Fruit fly (Drosophila melanogaster) whole organism, prepupa: ENCODE data around the gene sau.

Experiments
- Blimp-1 ChIP-seq: fragments of 200-800 bp; sonication (Bioruptor generic); optimal IDR thresholded peaks from 3 replicates; lab custom pipeline; 2017; ENCODE audit warnings: missing biosample characterization, missing genetic modification characterization, mild to moderate bottlenecking, moderate library complexity, missing genetic modification reagents
- CG10631 ChIP-seq: fragments of 200-800 bp; sonication (Bioruptor generic); optimal IDR thresholded peaks from 2 replicates; lab custom pipeline; 2016; ENCODE audit warnings: missing biosample characterization, missing genetic modification characterization
- CG11294 ChIP-seq: fragments of 200-800 bp; sonication (Bioruptor generic); IDR thresholded peaks from 2 replicates; pipeline ENCODE4 v1.3.6; 2022; ENCODE audit warnings: missing biosample characterization, missing genetic modification characterization
- CG11762 ChIP-seq: fragments of 200-800 bp; sonication (Bioruptor generic); optimal IDR thresholded peaks from 3 replicates; lab custom pipeline; 2016; ENCODE audit warnings: missing biosample characterization, missing genetic modification characterization; ENCODE audit not compliant: insufficient read depth
- CG11902 ChIP-seq: fragments of 200-800 bp; sonication (Bioruptor generic); optimal IDR thresholded peaks from 3 replicates; lab custom pipeline; 2016; ENCODE audit warnings: missing biosample characterization, missing genetic modification characterization
- CG15336 ChIP-seq: fragments of 200-800 bp; sonication (Bioruptor generic); IDR thresholded peaks from 2 replicates; pipeline ENCODE4 v1.3.6; 2022; ENCODE audit warnings: missing biosample characterization, missing genetic modification characterization
- CG16779 ChIP-seq: fragments of 200-800 bp; sonication (Bioruptor generic); optimal IDR thresholded peaks from 3 replicates; lab custom pipeline; 2017; ENCODE audit warnings: missing biosample characterization, mild to moderate bottlenecking, missing genetic modification characterization
- CG3032 ChIP-seq: fragments of 200-800 bp; optimal IDR thresholded peaks from 2 replicates; lab custom pipeline; 2019; ENCODE audit warnings: missing biosample characterization, mild to moderate bottlenecking, missing genetic modification characterization, moderate library complexity
- CG32006 ChIP-seq: fragments of 200-800 bp; sonication (Bioruptor generic); optimal IDR thresholded peaks from 3 replicates; lab custom pipeline; 2017; ENCODE audit warnings: missing biosample characterization, mild to moderate bottlenecking, missing genetic modification characterization
- CG34406 ChIP-seq: fragments of 200-800 bp; sonication (Bioruptor generic); optimal IDR thresholded peaks from 3 replicates; lab custom pipeline; 2016; ENCODE audit warnings: missing biosample characterization, missing genetic modification characterization
- CG3919 ChIP-seq: fragments of 200-800 bp; sonication (Bioruptor generic); optimal IDR thresholded peaks from 3 replicates; lab custom pipeline; 2016; ENCODE audit warnings: missing biosample characterization, missing genetic modification characterization
- CG4318 ChIP-seq: fragments of 200-800 bp; sonication (Bioruptor generic); optimal IDR thresholded peaks from 3 replicates; lab custom pipeline; 2017; ENCODE audit warnings: missing biosample characterization, mild to moderate bottlenecking, missing genetic modification characterization
- CG6163 ChIP-seq: fragments of 200-800 bp; sonication (Bioruptor generic); IDR thresholded peaks from 3 replicates; pipeline ENCODE4 v1.3.6; 2022; ENCODE audit warnings: missing biosample characterization, missing genetic modification characterization
- CG6276 ChIP-seq: fragments of 200-800 bp; sonication (Bioruptor generic); optimal IDR thresholded peaks from 2 replicates; lab custom pipeline; 2017; ENCODE audit warnings: missing biosample characterization, mild to moderate bottlenecking, missing genetic modification characterization
- CG6808 ChIP-seq: fragments of 200-800 bp; sonication (Bioruptor generic); optimal IDR thresholded peaks from 3 replicates; lab custom pipeline; 2017; ENCODE audit warnings: missing biosample characterization, missing genetic modification characterization, mild to moderate bottlenecking, moderate library complexity, missing genetic modification reagents
- CG7368 ChIP-seq: fragments of 200-800 bp; sonication (Bioruptor generic); optimal IDR thresholded peaks from 3 replicates; lab custom pipeline; 2016; ENCODE audit warnings: missing biosample characterization, missing genetic modification characterization
- CG8119 ChIP-seq: fragments of 200-800 bp; sonication (Bioruptor generic); IDR thresholded peaks from 3 replicates; pipeline ENCODE4 v1.3.6; 2022; ENCODE audit warnings: missing biosample characterization, missing genetic modification characterization
- CG8632 ChIP-seq: fragments of 200-800 bp; sonication (Bioruptor generic); optimal IDR thresholded peaks from 3 replicates; lab custom pipeline; 2016; ENCODE audit warnings: missing biosample characterization, missing genetic modification characterization
- CG9139 ChIP-seq: fragments of 200-800 bp; sonication (Bioruptor generic); optimal IDR thresholded peaks from 3 replicates; lab custom pipeline; 2017; ENCODE audit warnings: missing biosample characterization, mild to moderate bottlenecking, missing genetic modification characterization
- Eip78C ChIP-seq: fragments of 200-800 bp; sonication (Bioruptor generic); peaks from one replicate; lab custom pipeline; 2016; ENCODE audit warnings: missing biosample characterization, missing genetic modification characterization
- Eip93F ChIP-seq: fragments of 200-800 bp; sonication (Bioruptor generic); optimal IDR thresholded peaks from 2 replicates; lab custom pipeline; 2016; ENCODE audit warnings: missing biosample characterization, mild to moderate bottlenecking, missing genetic modification characterization
- Gug ChIP-seq: fragments of 200-800 bp; sonication (Bioruptor generic); IDR thresholded peaks from 2 replicates; pipeline ENCODE4 v1.3.6; 2022; ENCODE audit warnings: missing biosample characterization, missing genetic modification characterization
- Hr38 ChIP-seq: sonication (Bioruptor generic); optimal IDR thresholded peaks from 2 replicates; lab custom pipeline; 2016; ENCODE audit warnings: missing biosample characterization, missing genetic modification characterization
- Hr39 ChIP-seq: fragments of 200-800 bp; sonication (Bioruptor generic); optimal IDR thresholded peaks from 2 replicates; lab custom pipeline; 2016; ENCODE audit warnings: missing biosample characterization, missing genetic modification characterization
- Hr4 ChIP-seq: fragments of 200-800 bp; sonication (Bioruptor generic); optimal IDR thresholded peaks from 3 replicates; lab custom pipeline; 2016; ENCODE audit warnings: missing biosample characterization, missing genetic modification characterization
- Met ChIP-seq: fragments of 200-800 bp; sonication (Bioruptor generic); optimal IDR thresholded peaks from 3 replicates; lab custom pipeline; 2016; ENCODE audit warnings: missing biosample characterization, missing genetic modification characterization
- OdsH ChIP-seq: fragments of 200-800 bp; sonication (Bioruptor generic); optimal IDR thresholded peaks from 3 replicates; lab custom pipeline; 2016; ENCODE audit warnings: missing biosample characterization, missing genetic modification characterization
- Smox ChIP-seq: fragments of 200-800 bp; sonication (Bioruptor generic); optimal IDR thresholded peaks from 3 replicates; lab custom pipeline; 2016; ENCODE audit warnings: missing biosample characterization, missing genetic modification characterization
- Sox102F ChIP-seq: fragments of 200-800 bp; sonication (Bioruptor generic); optimal IDR thresholded peaks from 2 replicates; lab custom pipeline; 2016; ENCODE audit warnings: missing biosample characterization, mild to moderate bottlenecking, missing genetic modification characterization
- Sox14 ChIP-seq: fragments of 200-800 bp; sonication (Bioruptor generic); optimal IDR thresholded peaks from 3 replicates; lab custom pipeline; 2016; ENCODE audit warnings: missing biosample characterization, missing genetic modification characterization
- Sox15 ChIP-seq: fragments of 200-800 bp; sonication (Bioruptor generic); optimal IDR thresholded peaks from 3 replicates; lab custom pipeline; 2016; ENCODE audit warnings: missing biosample characterization, missing genetic modification characterization
- achi ChIP-seq: fragments of 200-800 bp; sonication (Bioruptor generic); optimal IDR thresholded peaks from 3 replicates; lab custom pipeline; 2016; ENCODE audit warnings: missing biosample characterization, missing genetic modification characterization
- acj6 ChIP-seq: fragments of 200-800 bp; sonication (Bioruptor generic); optimal IDR thresholded peaks from 3 replicates; lab custom pipeline; 2016; ENCODE audit warnings: missing biosample characterization, missing genetic modification characterization
- cyc ChIP-seq: fragments of 200-800 bp; sonication (Bioruptor generic); optimal IDR thresholded peaks from 3 replicates; lab custom pipeline; 2016; ENCODE audit warnings: missing biosample characterization, missing genetic modification characterization
- dsx ChIP-seq: fragments of 200-800 bp; optimal IDR thresholded peaks from 3 replicates; lab custom pipeline; 2019; ENCODE audit warnings: missing biosample characterization, mild to moderate bottlenecking, missing genetic modification characterization, moderate library complexity; ENCODE audit not compliant: poor library complexity, severe bottlenecking
- eg ChIP-seq: fragments of 200-800 bp; sonication (Bioruptor generic); IDR thresholded peaks from 3 replicates; pipeline ENCODE4 v1.3.6; 2022; ENCODE audit warnings: missing biosample characterization, missing genetic modification characterization
- esn ChIP-seq: fragments of 200-800 bp; sonication (Bioruptor generic); optimal IDR thresholded peaks from 2 replicates; lab custom pipeline; 2016; ENCODE audit warnings: missing biosample characterization, mild to moderate bottlenecking, missing genetic modification characterization, moderate library complexity
- fd59A ChIP-seq: fragments of 200-800 bp; sonication (Bioruptor generic); optimal IDR thresholded peaks from 2 replicates; lab custom pipeline; 2017; ENCODE audit warnings: missing biosample characterization, mild to moderate bottlenecking, missing genetic modification characterization, missing genetic modification reagents
- fd85E ChIP-seq: fragments of 200-800 bp; sonication (Bioruptor generic); optimal IDR thresholded peaks from 3 replicates; lab custom pipeline; 2016; ENCODE audit warnings: missing biosample characterization, missing genetic modification characterization
- fkh ChIP-seq: fragments of 200-800 bp; sonication (Bioruptor generic); optimal IDR thresholded peaks from 3 replicates; lab custom pipeline; 2017; ENCODE audit warnings: missing biosample characterization, mild to moderate bottlenecking, missing genetic modification characterization, moderate library complexity
- lz ChIP-seq: fragments of 200-800 bp; sonication (Bioruptor generic); optimal IDR thresholded peaks from 3 replicates; lab custom pipeline; 2016; ENCODE audit warnings: missing biosample characterization, missing genetic modification characterization
- net ChIP-seq: fragments of 200-800 bp; sonication (Bioruptor generic); optimal IDR thresholded peaks from 3 replicates; lab custom pipeline; 2016; ENCODE audit warnings: missing biosample characterization, missing genetic modification characterization
- pdm3 ChIP-seq: fragments of 200-800 bp; sonication (Bioruptor generic); optimal IDR thresholded peaks from 3 replicates; lab custom pipeline; 2016; ENCODE audit warnings: missing biosample characterization, missing genetic modification characterization
- salr ChIP-seq, 2 experiments: fragments of 200-800 bp; sonication (Bioruptor generic); optimal IDR thresholded peaks; 3 replicates each; lab custom pipeline; 2016 to 2018; ENCODE audit warnings: missing biosample characterization in 2 of 2, missing genetic modification characterization in 2 of 2, mild to moderate bottlenecking in 1 of 2
- spab ChIP-seq: fragments of 200-800 bp; sonication (Bioruptor generic); optimal IDR thresholded peaks from 2 replicates; lab custom pipeline; 2017; ENCODE audit warnings: missing biosample characterization, mild to moderate bottlenecking, missing genetic modification characterization, missing genetic modification reagents
- ss ChIP-seq, 2 experiments: fragments of 200-800 bp; sonication (Bioruptor generic); optimal IDR thresholded peaks; 2 replicates in 1 of 2; 3 replicates in 1 of 2; lab custom pipeline; 2017 to 2018; ENCODE audit warnings: mild to moderate bottlenecking in 2 of 2, missing biosample characterization in 2 of 2, missing genetic modification characterization in 2 of 2, moderate library complexity in 1 of 2
- svp ChIP-seq: fragments of 200-800 bp; sonication (Bioruptor generic); peaks from one replicate; lab custom pipeline; 2016; ENCODE audit warnings: missing biosample characterization, missing genetic modification characterization
- topi ChIP-seq: fragments of 200-800 bp; sonication (Bioruptor generic); optimal IDR thresholded peaks from 3 replicates; lab custom pipeline; 2016; ENCODE audit warnings: missing biosample characterization, missing genetic modification characterization
- vri ChIP-seq: fragments of 200-800 bp; sonication (Bioruptor generic); optimal IDR thresholded peaks from 3 replicates; lab custom pipeline; 2016; ENCODE audit warnings: missing biosample characterization, mild to moderate bottlenecking, missing genetic modification characterization

The sau gene

dm6 chr2L:2222377-2222776 is 3.8 kb upstream of the sau start (continued):
- TF ChIP-seq CG11762 (GFP tag; lab: Kevin White, UChicago) (no peak), Hr38 (GFP tag; lab: Kevin White, UChicago) (no peak), CG8632 (GFP tag; lab: Kevin White, UChicago) (no peak), ss (GFP tag; optimal IDR thresholded peaks at IDR 0.05; lab: Kevin White, UChicago) (peak in 1 of 2 experiments; percentile 6), fkh (no peak), CG6808 (GFP tag; lab: Kevin White, UChicago) (no peak), topi (GFP tag; lab: Kevin White, UChicago) (no peak), Eip93F (GFP tag; lab: Kevin White, UChicago) (no peak), fd85E (GFP tag; lab: Kevin White, UChicago) (no peak), CG6276 (GFP tag; lab: Kevin White, UChicago) (peak; percentile 33), Hr4 (no peak), Sox102F (GFP tag; lab: Kevin White, UChicago) (no peak), achi (no peak), svp (peak; percentile 78), CG34406 (GFP tag; lab: Kevin White, UChicago) (no peak), CG6163 (peak; percentile 41; the same call in 1 of the 3 replicates)

dm6 chr2L:2227316-2227715 is 1.2 kb downstream of the sau start:
- TF ChIP-seq CG11294 (GFP tag; lab: Robert Waterston, UW) (peak; percentile 70), CG9139 (no peak), OdsH (peak; percentile 85), Hr38 (GFP tag; lab: Kevin White, UChicago) (no peak), CG11902 (GFP tag; lab: Kevin White, UChicago) (peak; percentile 47), CG10631 (peak; percentile 75), Blimp-1 (GFP tag; lab: Kevin White, UChicago) (peak; percentile 30), dsx (peak; percentile 73), Sox102F (GFP tag; lab: Kevin White, UChicago) (peak; percentile 83), Hr39 (GFP tag; lab: Kevin White, UChicago) (peak; percentile 77), fd59A (GFP tag; lab: Kevin White, UChicago) (peak; percentile 58), net (GFP tag; lab: Kevin White, UChicago) (peak; percentile 88), Met (GFP tag; lab: Kevin White, UChicago) (peak; percentile 81), Sox15 (GFP tag; lab: Kevin White, UChicago) (peak; percentile 65), Gug (GFP tag; lab: Robert Waterston, UW) (peak; percentile 75), CG8632 (GFP tag; lab: Kevin White, UChicago) (peak; percentile 80), lz (peak; percentile 70), acj6 (peak; percentile 78), Eip93F (GFP tag; lab: Kevin White, UChicago) (no peak), CG32006 (GFP tag; lab: Kevin White, UChicago) (peak; percentile 80), CG6163 (peak; percentile 87), CG4318 (GFP tag; lab: Kevin White, UChicago) (no peak), vri (GFP tag; lab: Kevin White, UChicago) (peak; percentile 65), CG3919 (GFP tag; lab: Kevin White, UChicago) (peak; percentile 86), pdm3 (GFP tag; lab: Kevin White, UChicago) (peak; percentile 86), topi (GFP tag; lab: Kevin White, UChicago) (peak; percentile 76), CG11762 (GFP tag; lab: Kevin White, UChicago) (peak; percentile 62), ss (GFP tag; optimal IDR thresholded peaks at IDR 0.05; lab: Kevin White, UChicago) (peak; percentile 29 to 33), Sox14 (GFP tag; lab: Kevin White, UChicago) (peak; percentile 85), CG3032 (tag; lab: Kevin White, UChicago) (peak; percentile 66), CG7368 (GFP tag; lab: Kevin White, UChicago) (peak; percentile 83), achi (peak; percentile 74), spab (GFP tag; lab: Kevin White, UChicago) (peak; percentile 58), eg (GFP tag; lab: Robert Waterston, UW) (peak; percentile 89), CG15336 (peak; percentile 87), Smox (GFP tag; lab: Kevin White, UChicago) (peak; percentile 76), CG8119 (GFP tag; lab: Robert Waterston, UW) (peak; percentile 81), svp (peak; percentile 94), salr (GFP tag; optimal IDR thresholded peaks at IDR 0.05; lab: Kevin White, UChicago) (peak in 1 of 2 experiments; percentile 50), esn (GFP tag; lab: Kevin White, UChicago) (peak; percentile 87), cyc (peak; percentile 69), CG16779 (tag; lab: Kevin White, UChicago) (peak; percentile 53), Eip78C (GFP tag; lab: Kevin White, UChicago) (peak; percentile 88)
